Fruit fly (Drosophila melanogaster): ENCODE results near the gene CG14841.

The CG14841 gene

dm6 chr3R:14285059-14285953, 23.1 kb upstream of the CG14841 start (continued):
- TF ChIP-seq org-1 (GFP tag; optimal IDR thresholded peaks at IDR 0.05) (no peak), eve (GFP tag; optimal IDR thresholded peaks at IDR 0.05) (peak in 1 of 2 experiments; percentile 32), Tbp (GFP tag; optimal IDR thresholded peaks at IDR 0.05) (no peak), CG7786 (GFP tag; optimal IDR thresholded peaks at IDR 0.05) (no peak), Dfd (GFP tag; optimal IDR thresholded peaks at IDR 0.05) (no peak), Stat92E (GFP tag; optimal IDR thresholded peaks at IDR 0.05) (peak in 1 of 3 experiments; percentile 84), B-H1 (GFP tag; IDR thresholded peaks at IDR 0.05) (no peak), Hr51 (GFP tag; optimal IDR thresholded peaks at IDR 0.05) (peak in 1 of 2 experiments; percentile 11), CG11247 (GFP tag; IDR thresholded peaks at IDR 0.05) (no peak), chm (GFP tag; IDR thresholded peaks at IDR 0.05) (no peak), CG11456 (GFP tag; IDR thresholded peaks at IDR 0.05) (no peak), CG1792 (GFP tag; optimal IDR thresholded peaks at IDR 0.05) (no peak), CG4820 (GFP tag; optimal IDR thresholded peaks at IDR 0.05) (no peak), Blimp-1 (GFP tag; optimal IDR thresholded peaks at IDR 0.05) (no peak), emc (GFP tag; optimal IDR thresholded peaks at IDR 0.05) (no peak), chinmo (GFP tag; IDR thresholded peaks at IDR 0.05; ENCODE audit: partially characterized antibody) (no peak), CG17359 (tag; optimal IDR thresholded peaks at IDR 0.05) (no peak), ftz-f1 (GFP tag; optimal IDR thresholded peaks at IDR 0.05) (no peak), pb (GFP tag; optimal IDR thresholded peaks at IDR 0.05) (no peak), bigmax (GFP tag; optimal IDR thresholded peaks at IDR 0.05) (no peak), gfzf (GFP tag; optimal IDR thresholded peaks at IDR 0.05) (no peak), CG43689 (GFP tag; IDR thresholded peaks at IDR 0.05) (no peak), Bdp1 (GFP tag; optimal IDR thresholded peaks at IDR 0.05) (no peak), CG4730 (GFP tag; IDR thresholded peaks at IDR 0.05) (no peak), CG2875 (GFP tag; optimal IDR thresholded peaks at IDR 0.05) (no peak), kah (GFP tag; optimal IDR thresholded peaks at IDR 0.05) (peak; percentile 1), tup (GFP tag; optimal IDR thresholded peaks at IDR 0.05) (peak; percentile 12), salm (tag; optimal IDR thresholded peaks at IDR 0.05) (peak; percentile 1), Sry-δ (GFP tag; optimal IDR thresholded peaks at IDR 0.05) (no peak), CG34376 (GFP tag; optimal IDR thresholded peaks at IDR 0.05) (peak; percentile 51), wdn (GFP tag; IDR thresholded peaks at IDR 0.05) (no peak), lmd (GFP tag; IDR thresholded peaks at IDR 0.05) (no peak), nerfin-2 (GFP tag; IDR thresholded peaks at IDR 0.05; ENCODE audit: partially characterized antibody) (no peak), toy (GFP tag; IDR thresholded peaks at IDR 0.05) (no peak), phol (tag; optimal IDR thresholded peaks at IDR 0.05) (peak; percentile 38), Sox102F (GFP tag; optimal IDR thresholded peaks at IDR 0.05) (peak; percentile 36), Aef1 (GFP tag; IDR thresholded peaks at IDR 0.05) (no peak), Max (GFP tag; optimal IDR thresholded peaks at IDR 0.05) (peak; percentile 41), CG1233 (GFP tag; optimal IDR thresholded peaks at IDR 0.05) (no peak), GATAe (GFP tag; conservative IDR thresholded peaks at IDR 0.05) (no peak), Oli (tag; optimal IDR thresholded peaks at IDR 0.05) (peak; percentile 34), CG13287 (GFP tag; IDR thresholded peaks at IDR 0.05; ENCODE audit: partially characterized antibody) (no peak), Nf-YB (GFP tag; optimal IDR thresholded peaks at IDR 0.05) (no peak), slp2 (GFP tag; optimal IDR thresholded peaks at IDR 0.05) (no peak), cwo (GFP tag; optimal IDR thresholded peaks at IDR 0.05) (peak; percentile 21), CG6854 (GFP tag; optimal IDR thresholded peaks at IDR 0.05) (peak; percentile 13), CG10979 (tag; optimal IDR thresholded peaks at IDR 0.05) (no peak), CG6791 (GFP tag; IDR thresholded peaks at IDR 0.05; ENCODE audit: partially characterized antibody) (no peak)

Measured in whole organism, embryonic.